Worm (Caenorhabditis elegans): ENCODE results near the gene R04D3.2.

The R04D3.2 gene

ce11 chrX:13310763-13311162 lies 24.3 kb upstream of the R04D3.2 start (continued):
- TF ChIP-seq nhr-25 (tag; optimal IDR thresholded peaks at IDR 0.05; ENCODE audit: borderline replicate concordance, insufficient read depth) (no peak), skn-1 (tag; optimal IDR thresholded peaks at IDR 0.05) (no peak), Y105C5A.15 (GFP tag; IDR thresholded peaks at IDR 0.05) (no peak), egl-43 (GFP tag; IDR thresholded peaks at IDR 0.05) (no peak), snpc-1.2 (GFP tag; IDR thresholded peaks at IDR 0.05) (no peak), aha-1 (tag) (no peak), mes-2 (tag; optimal IDR thresholded peaks at IDR 0.05; ENCODE audit: poor library complexity, severe bottlenecking) (peak; percentile 27), mdt-29 (GFP tag; IDR thresholded peaks at IDR 0.05) (no peak), F49E8.2 (tag; optimal IDR thresholded peaks at IDR 0.05; ENCODE audit: borderline replicate concordance) (no peak), ZK546.5 (tag; optimal IDR thresholded peaks at IDR 0.05) (no peak), lin-15B (tag; optimal IDR thresholded peaks at IDR 0.05) (no peak), nhr-76 (tag; optimal IDR thresholded peaks at IDR 0.05) (no peak), dmd-9 (GFP tag; IDR thresholded peaks at IDR 0.05) (no peak), tra-1 (GFP tag; IDR thresholded peaks at IDR 0.05) (peak; percentile 72; the same call in 1 of the 2 replicates), ceh-82 (tag; optimal IDR thresholded peaks at IDR 0.05) (no peak), ztf-11 (tag; optimal IDR thresholded peaks at IDR 0.05) (no peak), ceh-62 (tag; optimal IDR thresholded peaks at IDR 0.05) (no peak), zip-11 (GFP tag; IDR thresholded peaks at IDR 0.05) (no peak), gei-8 (GFP tag; optimal IDR thresholded peaks at IDR 0.05) (no peak), hlh-11 (tag; optimal IDR thresholded peaks at IDR 0.05) (peak; percentile 91), lir-3 (tag; optimal IDR thresholded peaks at IDR 0.05) (no peak), nhr-28 (tag; optimal IDR thresholded peaks at IDR 0.05) (peak; percentile 94), ceh-32 (tag; optimal IDR thresholded peaks at IDR 0.05; ENCODE audit: poor library complexity) (no peak), F10B5.3 (tag; optimal IDR thresholded peaks at IDR 0.05) (no peak), dmd-8 (GFP tag; IDR thresholded peaks at IDR 0.05) (no peak), pqm-1 (tag; optimal IDR thresholded peaks at IDR 0.05) (peak; percentile 92), T20F7.1 (GFP tag; optimal IDR thresholded peaks at IDR 0.05) (no peak), mep-1 (tag; optimal IDR thresholded peaks at IDR 0.05) (peak; percentile 34), nhr-48 (tag; optimal IDR thresholded peaks at IDR 0.05) (peak; percentile 51), cey-2 (tag; optimal IDR thresholded peaks at IDR 0.05; ENCODE audit: borderline replicate concordance, insufficient read depth) (no peak), zip-2 (tag; optimal IDR thresholded peaks at IDR 0.05) (peak; percentile 27), dve-1 (tag; optimal IDR thresholded peaks at IDR 0.05; ENCODE audit: insufficient read depth) (peak; percentile 96), mxl-3 (GFP tag; optimal IDR thresholded peaks at IDR 0.05) (peak; percentile 67), nhr-11 (tag; optimal IDR thresholded peaks at IDR 0.05) (no peak), ceh-20 (GFP tag; IDR thresholded peaks at IDR 0.05) (no peak), ceh-28 (tag; optimal IDR thresholded peaks at IDR 0.05) (no peak), lin-38 (GFP tag; IDR thresholded peaks at IDR 0.05) (no peak), fkh-10 (GFP tag; optimal IDR thresholded peaks at IDR 0.05) (no peak), ctbp-1 (GFP tag; IDR thresholded peaks at IDR 0.05) (no peak), hmg-1.1 (GFP tag; IDR thresholded peaks at IDR 0.05) (no peak), F44E2.7 (GFP tag; IDR thresholded peaks at IDR 0.05) (no peak), Y5F2A.4 (GFP tag; optimal IDR thresholded peaks at IDR 0.05) (no peak), duxl-1 (tag; optimal IDR thresholded peaks at IDR 0.05; ENCODE audit: poor library complexity) (no peak), zfp-3 (GFP tag; conservative IDR thresholded peaks at IDR 0.05) (no peak), dpl-1 (GFP tag; optimal IDR thresholded peaks at IDR 0.05) (no peak), F26F4.8 (GFP tag; conservative IDR thresholded peaks at IDR 0.05) (no peak), daf-12 (tag; optimal IDR thresholded peaks at IDR 0.05) (no peak), mxl-2 (GFP tag; conservative IDR thresholded peaks at IDR 0.05) (no peak), lin-39 (tag; optimal IDR thresholded peaks at IDR 0.05) (no peak), hif-1 (tag; optimal IDR thresholded peaks at IDR 0.05) (no peak), zag-1 (tag; optimal IDR thresholded peaks at IDR 0.05) (no peak)
